Fruit fly (Drosophila melanogaster): ENCODE results near the gene CG14968.

- no peak for TF ChIP-seq usp (GFP tag; optimal IDR thresholded peaks at IDR 0.05)
- TF ChIP-seq CG8478 (optimal IDR thresholded peaks at IDR 0.05): no peak
Observed at dm6 chr3L:3308676-3309613, 6.0 kb upstream of the CG14968 start.
